Worm (Caenorhabditis elegans): ENCODE data around the gene C10A4.10.

ce11 chrX:7437949-7438348 is 39.3 kb downstream of the C10A4.10 start, which contains the start of gene C01C10.2:
- TF ChIP-seq sma-9 (GFP tag; optimal IDR thresholded peaks at IDR 0.05) (no peak), sma-9 (tag; optimal IDR thresholded peaks at IDR 0.05) (no peak), blmp-1 (tag; optimal IDR thresholded peaks at IDR 0.05; ENCODE audit: insufficient read depth) (no peak), ceh-16 (tag; optimal IDR thresholded peaks at IDR 0.05) (no peak), ZK546.5 (tag; optimal IDR thresholded peaks at IDR 0.05) (no peak), nhr-237 (tag; optimal IDR thresholded peaks at IDR 0.05) (no peak), nhr-25 (tag; optimal IDR thresholded peaks at IDR 0.05) (peak; percentile 45), lin-11 (tag; optimal IDR thresholded peaks at IDR 0.05) (no peak), fos-1 (tag; optimal IDR thresholded peaks at IDR 0.05) (no peak), elt-3 (tag; optimal IDR thresholded peaks at IDR 0.05) (no peak), zag-1 (tag; optimal IDR thresholded peaks at IDR 0.05) (no peak), lin-13 (GFP tag; optimal IDR thresholded peaks at IDR 0.05) (no peak), F13H6.1 (tag; optimal IDR thresholded peaks at IDR 0.05) (no peak), unc-39 (tag; optimal IDR thresholded peaks at IDR 0.05) (no peak), nhr-23 (tag; optimal IDR thresholded peaks at IDR 0.05) (no peak)

Data from whole organism, L2 larva.